Fruit fly (Drosophila melanogaster) whole organism: ENCODE results near the gene Fpgs1.

ENCODE experiments used
- EcR ChIP-seq, 2 experiments: fragments of >200 bp; optimal IDR thresholded peaks; 2 replicates each; lab custom pipeline; 2017; ENCODE audit warnings: missing biosample characterization in 2 of 2, missing genetic modification characterization in 2 of 2, missing genetic modification reagents in 2 of 2
- pan ChIP-seq: fragments of >200 bp; optimal IDR thresholded peaks from 2 replicates; lab custom pipeline; 2017
- psq ChIP-seq: fragments of >200 bp; optimal IDR thresholded peaks from 2 replicates; lab custom pipeline; 2017

DNA sequence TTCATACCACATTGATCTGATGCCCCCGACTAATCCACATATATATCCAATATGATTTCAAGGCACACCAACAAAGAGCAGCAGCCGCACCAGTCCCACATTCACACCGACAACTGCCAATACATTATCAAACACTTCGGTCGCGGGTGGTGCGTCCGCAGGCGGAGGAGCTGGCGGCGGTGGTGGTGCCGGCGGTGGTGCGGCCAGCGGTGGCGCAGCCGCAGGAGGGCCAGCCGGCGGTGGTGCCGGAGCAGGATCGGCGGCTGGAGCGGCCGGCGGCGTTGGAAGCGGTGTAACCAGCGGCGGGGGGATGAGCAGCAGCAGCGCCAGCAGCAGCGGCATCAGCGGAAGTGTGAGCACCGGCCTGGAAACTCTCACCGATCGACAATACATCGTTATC lies 39.9 kb downstream of the Fpgs1 start:
- TF ChIP-seq pan (lab: Kevin White, UChicago), result no peak
- no peak for TF ChIP-seq psq (lab: Kevin White, UChicago)
- TF ChIP-seq EcR (GFP tag; optimal IDR thresholded peaks at IDR 0.05; lab: Kevin White, UChicago), result no peak
